Fruit fly (Drosophila melanogaster) whole organism, embryonic: Measurements from ENCODE around the gene RpL4.

Experiments
- CTCF ChIP-seq: fragments of 200-800 bp; sonication (Bioruptor generic); optimal IDR thresholded peaks from 2 replicates; lab custom pipeline; 2017; ENCODE audit warnings: missing biosample characterization, mild to moderate bottlenecking, missing genetic modification characterization, moderate library complexity
- gro ChIP-seq: fragments of 200-800 bp; sonication (Bioruptor generic); optimal IDR thresholded peaks from 2 replicates; lab custom pipeline; 2016; ENCODE audit warnings: missing biosample characterization, missing genetic modification characterization
- pho ChIP-seq: fragments of 200-800 bp; sonication (Bioruptor generic); optimal IDR thresholded peaks from 2 replicates; lab custom pipeline; 2016; ENCODE audit warnings: missing biosample characterization, missing genetic modification characterization
- sqz ChIP-seq: fragments of 200-800 bp; sonication (Bioruptor generic); optimal IDR thresholded peaks from 3 replicates; lab custom pipeline; 2018; ENCODE audit warnings: missing biosample characterization, mild to moderate bottlenecking, missing genetic modification characterization

DNA sequence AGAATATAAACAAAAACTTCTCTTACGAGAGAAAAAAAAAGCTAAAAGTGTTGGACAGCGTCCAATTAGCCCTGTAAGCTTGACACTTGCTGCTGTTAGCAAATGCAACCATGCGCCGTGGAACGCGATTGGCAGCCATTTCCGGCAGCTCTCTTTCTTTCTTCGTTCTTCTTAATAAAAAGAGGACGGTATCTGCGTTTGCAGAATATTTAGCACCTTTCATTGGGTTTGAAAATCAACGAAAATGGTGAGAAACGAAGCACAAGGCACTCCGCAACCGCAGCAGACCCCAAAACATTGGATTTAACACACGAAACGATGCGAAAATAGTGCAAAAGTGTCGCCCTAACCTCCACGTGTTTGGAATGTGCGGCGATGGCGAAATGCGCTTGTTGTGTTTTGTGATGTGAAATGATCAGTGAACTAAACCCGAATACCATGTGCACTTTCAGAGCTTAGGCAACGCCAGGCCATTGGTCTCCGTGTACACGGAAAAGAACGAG is at the start of gene RpL4:
- peak; percentile 45 for TF ChIP-seq CTCF (GFP tag; lab: Kevin White, UChicago)
- TF ChIP-seq sqz (GFP tag; lab: Kevin White, UChicago) = peak; percentile 90
- peak; percentile 82 for TF ChIP-seq gro (GFP tag; lab: Kevin White, UChicago)
- peak; percentile 77 for TF ChIP-seq pho (GFP tag; lab: Kevin White, UChicago)
